Worm (Caenorhabditis elegans) whole organism, midembryonic: ENCODE results near the gene mom-2.

Experiments
- T22C8.4 ChIP-seq: fragments of 200-800 bp; sonication (Bioruptor generic); IDR thresholded peaks from 2 replicates; pipeline ENCODE4 v1.3.6; 2022; ENCODE audit warnings: missing genetic modification characterization, missing compliant biosample characterization
- cog-1 ChIP-seq: sonication (generic microtip); optimal IDR thresholded peaks from 2 replicates; lab custom pipeline; 2016; ENCODE audit warnings: missing genetic modification characterization, missing compliant biosample characterization
- flt-1 ChIP-seq: fragments of 200-800 bp; sonication (Bioruptor generic); IDR thresholded peaks from 2 replicates; pipeline ENCODE4 v1.3.6; 2022; ENCODE audit warnings: missing genetic modification characterization, missing compliant biosample characterization
- klf-2 ChIP-seq: fragments of 200-800 bp; sonication (Bioruptor generic); conservative IDR thresholded peaks from 2 replicates; pipeline ENCODE4 v1.3.6; 2022; ENCODE audit warnings: missing genetic modification reagents, missing genetic modification characterization, missing compliant biosample characterization
- med-1 ChIP-seq: sonication (generic microtip); optimal IDR thresholded peaks from 2 replicates; lab custom pipeline; 2017; ENCODE audit warnings: missing genetic modification characterization, mild to moderate bottlenecking, missing compliant biosample characterization, antibody characterized with exemption, missing genetic modification reagents; ENCODE audit not compliant: insufficient read depth
- ref-1 ChIP-seq: fragments of 200-800 bp; sonication (Bioruptor generic); conservative IDR thresholded peaks from 2 replicates; pipeline ENCODE4 v1.3.6; 2022; ENCODE audit warnings: missing genetic modification reagents, missing genetic modification characterization, missing compliant biosample characterization
- tab-1 ChIP-seq: fragments of 200-800 bp; sonication (Bioruptor generic); IDR thresholded peaks from 2 replicates; pipeline ENCODE4 v1.3.6; 2022; ENCODE audit warnings: missing genetic modification characterization, missing compliant biosample characterization
- ztf-23 ChIP-seq: fragments of 200-800 bp; sonication (Bioruptor generic); IDR thresholded peaks from 2 replicates; pipeline ENCODE4 v1.3.6; 2022; ENCODE audit warnings: missing genetic modification reagents, missing genetic modification characterization, missing compliant biosample characterization
- ztf-29 ChIP-seq: fragments of 200-800 bp; sonication (Bioruptor generic); IDR thresholded peaks from 2 replicates; pipeline ENCODE4 v1.3.6; 2022; ENCODE audit warnings: missing genetic modification reagents, missing genetic modification characterization, missing compliant biosample characterization

- TF ChIP-seq klf-2 (GFP tag; lab: Robert Waterston, UW), result no peak
- TF ChIP-seq tab-1 (GFP tag; lab: Robert Waterston, UW), result no peak
- TF ChIP-seq T22C8.4 (GFP tag; lab: Robert Waterston, UW), result no peak
- no peak for TF ChIP-seq cog-1 (tag; lab: Kevin White, UChicago)
- TF ChIP-seq ztf-29 (GFP tag; lab: Robert Waterston, UW), result no peak
- TF ChIP-seq med-1 (GFP tag; lab: Kevin White, UChicago), result no peak
- no peak for TF ChIP-seq flt-1
- TF ChIP-seq ref-1, result no peak
- no peak for TF ChIP-seq ztf-23 (GFP tag; lab: Robert Waterston, UW)
These were observed 48.1 kb downstream of the mom-2 start for ce11 chrV:8403916-8404315.
